Worm (Caenorhabditis elegans): ENCODE data around the gene twk-46.
"Not testable (repeated sequence)": the region's sequence is repeated elsewhere in the genome, so short reads cannot be mapped to it uniquely, and the experiment has no call there.

- TF ChIP-seq lin-15B (tag; optimal IDR thresholded peaks at IDR 0.05); aly-2 (tag; optimal IDR thresholded peaks at IDR 0.05); snpc-4 (tag; optimal IDR thresholded peaks at IDR 0.05); D1046.2 (GFP tag; IDR thresholded peaks at IDR 0.05); unc-62 (GFP tag; optimal IDR thresholded peaks at IDR 0.05 in 1 of 2); unc-62 (tag; optimal IDR thresholded peaks at IDR 0.05); ceh-82 (tag; optimal IDR thresholded peaks at IDR 0.05); mes-2 (tag; optimal IDR thresholded peaks at IDR 0.05; ENCODE audit: poor library complexity, severe bottlenecking); unc-130 (GFP tag; optimal IDR thresholded peaks at IDR 0.05); ceh-20 (GFP tag; IDR thresholded peaks at IDR 0.05); aha-1 (tag); daf-12 (tag; optimal IDR thresholded peaks at IDR 0.05); daf-8 (GFP tag; IDR thresholded peaks at IDR 0.05); zag-1 (tag; optimal IDR thresholded peaks at IDR 0.05): not testable (repeated sequence)
Observed at ce11 chrV:19112590-19112989, 52.6 kb downstream of the twk-46 start.

Measured in whole organism, L4 larva.